Worm (Caenorhabditis elegans) whole organism, L4/young adult: ENCODE data around the gene sgca-1.

ENCODE experiments used
- dao-5 ChIP-seq: sonication (generic microtip); optimal IDR thresholded peaks from 2 replicates; lab custom pipeline; 2016; ENCODE audit warnings: missing genotype, missing genetic modification characterization, moderate library complexity, missing compliant biosample characterization
- him-1 ChIP-seq: sonication (generic microtip); optimal IDR thresholded peaks from 2 replicates; lab custom pipeline; 2016; ENCODE audit warnings: missing genotype, missing genetic modification reagents, missing genetic modification characterization, missing compliant biosample characterization

ce11 chrX:6825840-6826239 lies 36.5 kb upstream of the sgca-1 start, which contains the start of gene F41B4.1:
- TF ChIP-seq him-1 (tag; lab: Kevin White, UChicago) = no peak
- no peak for TF ChIP-seq dao-5
